Worm (Caenorhabditis elegans) whole organism, L4/young adult: ENCODE results near the gene F13D11.3.

Source experiments
- W03F9.2 ChIP-seq: fragments of 150-350 bp; optimal IDR thresholded peaks from 2 replicates; lab custom pipeline; 2014; ENCODE audit warnings: missing biosample characterization, missing genetic modification characterization
- dao-5 ChIP-seq: sonication (generic microtip); optimal IDR thresholded peaks from 2 replicates; lab custom pipeline; 2016; ENCODE audit warnings: missing genotype, missing genetic modification characterization, moderate library complexity, missing compliant biosample characterization
- him-1 ChIP-seq: sonication (generic microtip); optimal IDR thresholded peaks from 2 replicates; lab custom pipeline; 2016; ENCODE audit warnings: missing genotype, missing genetic modification reagents, missing genetic modification characterization, missing compliant biosample characterization

DNA sequence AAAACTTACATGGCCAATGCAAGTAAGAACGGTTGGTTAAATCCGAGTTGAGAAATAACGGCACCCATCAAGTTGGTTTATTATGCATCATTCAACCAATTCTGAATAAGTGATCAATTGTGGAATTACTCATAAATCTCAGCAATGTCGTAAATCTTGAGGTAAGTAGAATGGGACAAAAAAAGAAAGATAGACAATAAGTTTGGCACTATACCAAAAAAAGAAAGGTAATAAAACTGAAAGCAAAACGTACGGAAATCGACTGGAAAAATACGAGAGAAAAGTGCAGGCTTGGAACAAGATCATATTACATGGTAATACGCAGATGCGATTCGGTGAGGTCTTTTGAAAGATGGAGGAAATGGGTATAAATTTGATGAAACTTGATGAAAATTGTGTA is 7.0 kb downstream of the F13D11.3 start, which contains the start of gene F46G11.4:
- TF ChIP-seq him-1 (tag; lab: Kevin White, UChicago) (no peak), W03F9.2 (no peak), dao-5 (tag; lab: Kevin White, UChicago) (no peak)
